Fruit fly (Drosophila melanogaster) whole organism, embryonic: ENCODE data around the gene Pvf1.

Experiments used
- Atf6 ChIP-seq: fragments of 200-800 bp; sonication (Bioruptor generic); IDR thresholded peaks from 2 replicates; pipeline ENCODE4 v1.3.6; 2022; ENCODE audit warnings: missing biosample characterization, missing genetic modification characterization
- Bgb ChIP-seq: fragments of 200-800 bp; sonication (Bioruptor generic); IDR thresholded peaks from 2 replicates; pipeline ENCODE4 v1.3.6; 2022; ENCODE audit warnings: missing biosample characterization, missing genetic modification characterization; ENCODE audit not compliant: partially characterized antibody
- CG10654 ChIP-seq: fragments of 200-800 bp; sonication (Bioruptor generic); optimal IDR thresholded peaks from 2 replicates; lab custom pipeline; 2016; ENCODE audit warnings: missing biosample characterization, missing genetic modification characterization
- CG11560 ChIP-seq: fragments of 200-800 bp; sonication (Bioruptor generic); IDR thresholded peaks from 3 replicates; pipeline ENCODE4 v1.3.6; 2022; ENCODE audit warnings: missing biosample characterization, missing genetic modification characterization
- CG14860 ChIP-seq: fragments of 200-800 bp; sonication (Bioruptor generic); IDR thresholded peaks from 3 replicates; pipeline ENCODE4 v1.3.6; 2022; ENCODE audit warnings: missing biosample characterization, missing genetic modification characterization; ENCODE audit not compliant: partially characterized antibody
- CG16813 ChIP-seq: fragments of 200-800 bp; sonication (Bioruptor generic); IDR thresholded peaks from 3 replicates; pipeline ENCODE4 v1.3.6; 2022; ENCODE audit warnings: missing biosample characterization, missing genetic modification characterization; ENCODE audit not compliant: partially characterized antibody
- CG17359 ChIP-seq: fragments of 200-800 bp; sonication (Bioruptor generic); optimal IDR thresholded peaks from 3 replicates; lab custom pipeline; 2018; ENCODE audit warnings: missing biosample characterization, mild to moderate bottlenecking, missing genetic modification characterization, moderate library complexity
- CG17361 ChIP-seq: fragments of 200-800 bp; sonication (Bioruptor generic); IDR thresholded peaks from 3 replicates; pipeline ENCODE4 v1.3.6; 2022; ENCODE audit warnings: missing biosample characterization, missing genetic modification characterization
- CG2120 ChIP-seq: fragments of 200-800 bp; sonication (Bioruptor generic); optimal IDR thresholded peaks from 3 replicates; lab custom pipeline; 2016; ENCODE audit warnings: missing biosample characterization, missing genetic modification characterization
- CG32772 ChIP-seq: fragments of 200-800 bp; sonication (Bioruptor generic); IDR thresholded peaks from 2 replicates; pipeline ENCODE4 v1.3.6; 2022; ENCODE audit warnings: missing biosample characterization, missing genetic modification characterization
- CG42726 ChIP-seq: fragments of 200-800 bp; sonication (Bioruptor generic); IDR thresholded peaks from 2 replicates; pipeline ENCODE4 v1.3.6; 2022; ENCODE audit warnings: missing biosample characterization, missing genetic modification characterization; ENCODE audit not compliant: partially characterized antibody
- CG4424 ChIP-seq: fragments of 200-800 bp; sonication (Bioruptor generic); optimal IDR thresholded peaks from 3 replicates; lab custom pipeline; 2016; ENCODE audit warnings: missing biosample characterization, missing genetic modification characterization
- CG5245 ChIP-seq: fragments of 200-800 bp; sonication (Bioruptor generic); optimal IDR thresholded peaks from 3 replicates; lab custom pipeline; 2016; ENCODE audit warnings: missing biosample characterization, missing genetic modification characterization
- CG6254 ChIP-seq: fragments of 200-800 bp; sonication (Bioruptor generic); optimal IDR thresholded peaks from 3 replicates; lab custom pipeline; 2017; ENCODE audit warnings: mild to moderate bottlenecking, missing biosample characterization, missing genetic modification reagents, missing genetic modification characterization
- CG6791 ChIP-seq: fragments of 200-800 bp; sonication (Bioruptor generic); IDR thresholded peaks from 3 replicates; pipeline ENCODE4 v1.3.6; 2022; ENCODE audit warnings: missing biosample characterization, missing genetic modification characterization; ENCODE audit not compliant: partially characterized antibody
- CG7556 ChIP-seq: fragments of 200-800 bp; sonication (Bioruptor generic); optimal IDR thresholded peaks from 2 replicates; lab custom pipeline; 2017; ENCODE audit warnings: missing biosample characterization, mild to moderate bottlenecking, missing genetic modification characterization
- CG7963 ChIP-seq: fragments of 200-800 bp; sonication (Bioruptor generic); IDR thresholded peaks from 3 replicates; pipeline ENCODE4 v1.3.6; 2022; ENCODE audit warnings: missing biosample characterization, missing genetic modification characterization; ENCODE audit not compliant: partially characterized antibody
- CG8924 ChIP-seq: fragments of 200-800 bp; optimal IDR thresholded peaks from 3 replicates; lab custom pipeline; 2019; ENCODE audit warnings: missing biosample characterization, mild to moderate bottlenecking, missing genetic modification characterization, moderate library complexity
- CG9797 ChIP-seq: fragments of 200-800 bp; sonication (Bioruptor generic); optimal IDR thresholded peaks from 3 replicates; lab custom pipeline; 2018; ENCODE audit warnings: missing biosample characterization, mild to moderate bottlenecking, missing genetic modification characterization
- CTCF ChIP-seq: fragments of 200-800 bp; sonication (Bioruptor generic); optimal IDR thresholded peaks from 2 replicates; lab custom pipeline; 2017; ENCODE audit warnings: missing biosample characterization, mild to moderate bottlenecking, missing genetic modification characterization, moderate library complexity
- CkIIα-i1 ChIP-seq: fragments of 200-800 bp; sonication (Bioruptor generic); IDR thresholded peaks from 2 replicates; pipeline ENCODE4 v1.3.6; 2022; ENCODE audit warnings: missing biosample characterization, missing genetic modification characterization
- CrebB ChIP-seq: fragments of 200-800 bp; sonication (Bioruptor generic); optimal IDR thresholded peaks from 3 replicates; lab custom pipeline; 2018; ENCODE audit warnings: missing biosample characterization, mild to moderate bottlenecking, missing genetic modification characterization
- Dp ChIP-seq: fragments of 200-800 bp; sonication (Bioruptor generic); optimal IDR thresholded peaks from 2 replicates; lab custom pipeline; 2018; ENCODE audit warnings: missing biosample characterization, mild to moderate bottlenecking, missing genetic modification characterization, moderate library complexity
- Ets65A ChIP-seq: fragments of 200-800 bp; sonication (Bioruptor generic); peaks from one replicate; lab custom pipeline; 2016; ENCODE audit warnings: missing biosample characterization, missing genetic modification characterization
- Ets97D ChIP-seq: fragments of 200-800 bp; sonication (Bioruptor generic); optimal IDR thresholded peaks from 3 replicates; lab custom pipeline; 2016; ENCODE audit warnings: missing biosample characterization, missing genetic modification characterization
- HLH4C ChIP-seq: fragments of 200-800 bp; sonication (Bioruptor generic); IDR thresholded peaks from 3 replicates; pipeline ENCODE4 v1.3.6; 2022; ENCODE audit warnings: missing biosample characterization, missing genetic modification characterization; ENCODE audit not compliant: partially characterized antibody
- Hey ChIP-seq: fragments of 200-800 bp; sonication (Bioruptor generic); optimal IDR thresholded peaks from 3 replicates; lab custom pipeline; 2018; ENCODE audit warnings: missing biosample characterization, mild to moderate bottlenecking, missing genetic modification characterization
- Myb ChIP-seq: fragments of 200-800 bp; sonication (Bioruptor generic); optimal IDR thresholded peaks from 2 replicates; lab custom pipeline; 2016; ENCODE audit warnings: missing biosample characterization, missing genetic modification characterization
- Nf-YB ChIP-seq: fragments of 200-800 bp; sonication (Bioruptor generic); optimal IDR thresholded peaks from 3 replicates; lab custom pipeline; 2019; ENCODE audit warnings: missing biosample characterization, mild to moderate bottlenecking, missing genetic modification characterization, moderate library complexity
- Opbp ChIP-seq: fragments of 200-800 bp; sonication (Bioruptor generic); IDR thresholded peaks from 3 replicates; pipeline ENCODE4 v1.3.6; 2022; ENCODE audit warnings: missing biosample characterization, missing genetic modification characterization; ENCODE audit not compliant: partially characterized antibody
- Sry-δ ChIP-seq: fragments of 200-800 bp; sonication (Bioruptor generic); optimal IDR thresholded peaks from 2 replicates; lab custom pipeline; 2016; ENCODE audit warnings: missing biosample characterization, missing genetic modification characterization
- Xrp1 ChIP-seq: fragments of 200-800 bp; sonication (Bioruptor generic); IDR thresholded peaks from 2 replicates; pipeline ENCODE4 v1.3.6; 2022; ENCODE audit warnings: missing biosample characterization, missing genetic modification characterization
- YL-1 ChIP-seq: fragments of 200-800 bp; sonication (Bioruptor generic); optimal IDR thresholded peaks from 3 replicates; lab custom pipeline; 2017; ENCODE audit warnings: missing biosample characterization, mild to moderate bottlenecking, missing genetic modification characterization
- ato ChIP-seq: fragments of 200-800 bp; sonication (Bioruptor generic); IDR thresholded peaks from 2 replicates; pipeline ENCODE4 v1.3.6; 2022; ENCODE audit warnings: missing biosample characterization, missing genetic modification characterization; ENCODE audit not compliant: partially characterized antibody
- bbx ChIP-seq: fragments of 200-800 bp; sonication (Bioruptor generic); IDR thresholded peaks from 2 replicates; pipeline ENCODE4 v1.3.6; 2022; ENCODE audit warnings: missing biosample characterization, missing genetic modification characterization; ENCODE audit not compliant: partially characterized antibody
- danr ChIP-seq: fragments of 200-800 bp; sonication (Bioruptor generic); IDR thresholded peaks from 2 replicates; pipeline ENCODE4 v1.3.6; 2022; ENCODE audit warnings: missing biosample characterization, missing genetic modification characterization
- gfzf ChIP-seq: fragments of 200-800 bp; sonication (Bioruptor generic); optimal IDR thresholded peaks from 2 replicates; lab custom pipeline; 2016; ENCODE audit warnings: missing biosample characterization, mild to moderate bottlenecking, missing genetic modification characterization, moderate library complexity
- lilli ChIP-seq: fragments of 200-800 bp; sonication (Bioruptor generic); optimal IDR thresholded peaks from 3 replicates; lab custom pipeline; 2016; ENCODE audit warnings: missing biosample characterization, missing genetic modification characterization
- lmd ChIP-seq: fragments of 200-800 bp; sonication (Bioruptor generic); IDR thresholded peaks from 2 replicates; pipeline ENCODE4 v1.3.6; 2022; ENCODE audit warnings: missing biosample characterization, missing genetic modification characterization
- mam ChIP-seq: fragments of 200-800 bp; sonication (Bioruptor generic); optimal IDR thresholded peaks from 3 replicates; lab custom pipeline; 2016; ENCODE audit warnings: missing biosample characterization, missing genetic modification characterization
- nerfin-2 ChIP-seq: fragments of 200-800 bp; sonication (Bioruptor generic); IDR thresholded peaks from 2 replicates; pipeline ENCODE4 v1.3.6; 2022; ENCODE audit warnings: missing biosample characterization, missing genetic modification characterization; ENCODE audit not compliant: partially characterized antibody
- nmo ChIP-seq: fragments of 200-800 bp; sonication (Bioruptor generic); optimal IDR thresholded peaks from 2 replicates; lab custom pipeline; 2018; ENCODE audit warnings: missing biosample characterization, mild to moderate bottlenecking, missing genetic modification characterization, moderate library complexity
- onecut ChIP-seq: fragments of 200-800 bp; sonication (Bioruptor generic); IDR thresholded peaks from 2 replicates; pipeline ENCODE4 v1.3.6; 2022; ENCODE audit warnings: missing biosample characterization, missing genetic modification characterization
- phol ChIP-seq: fragments of 200-800 bp; sonication (Bioruptor generic); optimal IDR thresholded peaks from 3 replicates; lab custom pipeline; 2018; ENCODE audit warnings: missing biosample characterization, mild to moderate bottlenecking, missing genetic modification characterization, moderate library complexity
- row ChIP-seq: fragments of 200-800 bp; sonication (Bioruptor generic); IDR thresholded peaks from 3 replicates; pipeline ENCODE4 v1.3.6; 2022; ENCODE audit warnings: missing biosample characterization, missing genetic modification characterization
- sens ChIP-seq: fragments of 200-800 bp; sonication (Bioruptor generic); peaks from one replicate; lab custom pipeline; 2016; ENCODE audit warnings: missing biosample characterization, missing genetic modification characterization
- sna ChIP-seq: fragments of 200-800 bp; sonication (Bioruptor generic); IDR thresholded peaks from 2 replicates; pipeline ENCODE4 v1.3.6; 2022; ENCODE audit warnings: missing biosample characterization, missing genetic modification characterization; ENCODE audit not compliant: partially characterized antibody
- stwl ChIP-seq: fragments of 200-800 bp; sonication (Bioruptor generic); optimal IDR thresholded peaks from 3 replicates; lab custom pipeline; 2018; ENCODE audit warnings: missing biosample characterization, mild to moderate bottlenecking, missing genetic modification characterization, moderate library complexity

Gene Pvf1

DNA sequence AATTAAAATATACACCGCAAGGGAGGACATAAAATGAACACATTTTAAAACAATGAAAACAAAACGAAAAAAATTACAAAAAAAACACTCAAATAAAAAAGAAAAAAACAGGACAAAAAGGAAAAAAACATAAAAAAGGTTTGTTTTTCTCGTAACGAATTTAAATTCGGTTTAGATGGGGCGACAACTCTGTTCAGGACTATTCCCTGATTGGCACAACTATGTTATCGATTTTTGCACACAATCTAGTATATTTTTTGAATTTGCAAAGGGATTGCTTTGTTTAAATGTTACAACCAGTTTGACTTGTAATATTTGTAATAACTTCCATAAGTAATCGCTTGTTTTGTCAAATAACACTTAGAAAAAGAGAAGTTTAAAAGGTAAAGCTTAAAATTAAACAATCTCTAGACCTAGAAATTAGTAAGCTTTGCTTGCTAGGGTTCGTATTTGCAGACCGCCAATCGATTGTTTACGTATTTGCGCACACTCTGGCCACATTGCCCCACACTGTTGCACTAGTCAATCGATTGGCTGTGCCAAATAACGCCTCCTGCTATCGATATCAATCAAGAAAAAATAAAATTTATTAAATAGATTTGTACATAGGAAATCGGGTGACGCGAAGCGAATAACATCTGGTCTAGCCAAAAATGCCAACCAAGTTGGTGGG is 51.7 kb downstream of the Pvf1 start, which contains the start of gene CG7332:
Gene CG7332, plus strand, starts transcription at position 515 of the 673 bp plus-strand sequence.
- no peak for TF ChIP-seq CG32772 (GFP tag; lab: Robert Waterston, UW)
- peak; percentile 29; the same call in 1 of the 3 replicates for TF ChIP-seq row (GFP tag; lab: Robert Waterston, UW)
- peak; percentile 70 for TF ChIP-seq bbx
- no peak for TF ChIP-seq danr (GFP tag; lab: Robert Waterston, UW)
- peak; percentile 46 for TF ChIP-seq Myb (GFP tag; lab: Kevin White, UChicago)
- TF ChIP-seq CG17359 (tag; lab: Kevin White, UChicago): peak; percentile 25
- TF ChIP-seq nmo: peak; percentile 17
- peak; percentile 10 for TF ChIP-seq mam (GFP tag; lab: Kevin White, UChicago)
- peak; percentile 37 for TF ChIP-seq YL-1 (GFP tag; lab: Kevin White, UChicago)
- peak; percentile 6; the same call in 1 of the 2 replicates for TF ChIP-seq CG42726
- no peak for TF ChIP-seq CG10654 (GFP tag; lab: Kevin White, UChicago)
- peak; percentile 43; the same call in 1 of the 2 replicates for TF ChIP-seq sna
- TF ChIP-seq Dp (GFP tag; lab: Kevin White, UChicago): peak; percentile 67
- TF ChIP-seq CG9797: peak; percentile 69
- no peak for TF ChIP-seq CkIIα-i1
- TF ChIP-seq sens (GFP tag; lab: Kevin White, UChicago): peak; percentile 63
- TF ChIP-seq nerfin-2 (GFP tag; lab: Robert Waterston, UW): peak; percentile 42
- TF ChIP-seq CG16813 (GFP tag; lab: Robert Waterston, UW): peak; percentile 66
- peak; percentile 54; the same call in 1 of the 3 replicates for TF ChIP-seq Opbp (GFP tag; lab: Robert Waterston, UW)
- TF ChIP-seq Sry-δ (GFP tag; lab: Kevin White, UChicago): peak; percentile 69
- no peak for TF ChIP-seq CG6254 (GFP tag; lab: Kevin White, UChicago)
- peak; percentile 28 for TF ChIP-seq CG8924
- TF ChIP-seq CTCF (GFP tag; lab: Kevin White, UChicago): no peak
- no peak for TF ChIP-seq Nf-YB (GFP tag; lab: Kevin White, UChicago)
- peak; percentile 68 for TF ChIP-seq gfzf (GFP tag; lab: Kevin White, UChicago)
- TF ChIP-seq Hey (tag; lab: Kevin White, UChicago): no peak
- TF ChIP-seq Bgb (GFP tag; lab: Robert Waterston, UW): peak; percentile 66
- peak; percentile 19 for TF ChIP-seq CG4424 (GFP tag; lab: Kevin White, UChicago)
- TF ChIP-seq ato (GFP tag; lab: Robert Waterston, UW): no peak
- TF ChIP-seq Ets65A: no peak
- peak; percentile 23 for TF ChIP-seq phol
- TF ChIP-seq CG7556: no peak
- peak; percentile 79; the same call in 2 of the 3 replicates for TF ChIP-seq CG11560 (tag; lab: Robert Waterston, UW)
- no peak for TF ChIP-seq lmd (GFP tag; lab: Robert Waterston, UW)
- TF ChIP-seq CG6791 (GFP tag; lab: Robert Waterston, UW): peak; percentile 80
- peak; percentile 14 for TF ChIP-seq Ets97D (GFP tag; lab: Kevin White, UChicago)
- TF ChIP-seq onecut (GFP tag; lab: Robert Waterston, UW): peak; percentile 50; the same call in 1 of the 2 replicates
- peak; percentile 66 for TF ChIP-seq stwl (tag; lab: Kevin White, UChicago)
- TF ChIP-seq CG5245 (GFP tag; lab: Kevin White, UChicago): no peak
- TF ChIP-seq CG7963 (GFP tag; lab: Robert Waterston, UW): peak; percentile 61; the same call in 2 of the 3 replicates
- TF ChIP-seq lilli (GFP tag; lab: Kevin White, UChicago): peak; percentile 8
- no peak for TF ChIP-seq CrebB (tag; lab: Kevin White, UChicago)
- TF ChIP-seq Xrp1 (GFP tag; lab: Robert Waterston, UW): 0 out of 2 replicates have a peak, but pooled peaks have one; percentile 33
- TF ChIP-seq CG2120: peak; percentile 15
- 0 out of 3 replicates have a peak, but pooled peaks have one; percentile 16 for TF ChIP-seq CG17361 (GFP tag; lab: Robert Waterston, UW)
- peak; percentile 39; the same call in 1 of the 3 replicates for TF ChIP-seq CG14860
- TF ChIP-seq Atf6 (GFP tag; lab: Robert Waterston, UW): 0 out of 2 replicates have a peak, but pooled peaks have one; percentile 28
- peak; percentile 76 for TF ChIP-seq HLH4C (GFP tag; lab: Robert Waterston, UW)
